Fruit fly (Drosophila melanogaster) whole organism, embryonic: Measurements from ENCODE around the gene Art3.

Experiments
- ATbp ChIP-seq: fragments of 200-800 bp; sonication (Bioruptor generic); optimal IDR thresholded peaks from 2 replicates; lab custom pipeline; 2017; ENCODE audit warnings: missing biosample characterization, mild to moderate bottlenecking, missing genetic modification characterization, missing genetic modification reagents
- Atf-2 ChIP-seq: fragments of 200-800 bp; sonication (Bioruptor generic); optimal IDR thresholded peaks from 2 replicates; lab custom pipeline; 2016; ENCODE audit warnings: missing biosample characterization, missing genetic modification characterization
- BEAF-32 ChIP-seq: fragments of 200-800 bp; sonication (Bioruptor generic); optimal IDR thresholded peaks from 3 replicates; lab custom pipeline; 2017; ENCODE audit warnings: missing biosample characterization, missing genetic modification characterization, mild to moderate bottlenecking, moderate library complexity, missing genetic modification reagents
- Blimp-1 ChIP-seq: fragments of 200-800 bp; sonication (Bioruptor generic); optimal IDR thresholded peaks from 3 replicates; lab custom pipeline; 2018; ENCODE audit warnings: missing biosample characterization, missing genetic modification characterization, mild to moderate bottlenecking, moderate library complexity, missing genetic modification reagents
- CG10147 ChIP-seq: fragments of 200-800 bp; sonication (Bioruptor generic); optimal IDR thresholded peaks from 2 replicates; lab custom pipeline; 2019; ENCODE audit warnings: missing biosample characterization, mild to moderate bottlenecking, missing genetic modification characterization, moderate library complexity
- CG10959 ChIP-seq: fragments of 200-800 bp; sonication (Bioruptor generic); IDR thresholded peaks from 2 replicates; pipeline ENCODE4 v1.3.6; 2022; ENCODE audit warnings: missing biosample characterization, missing genetic modification characterization
- CG15514 ChIP-seq: fragments of 200-800 bp; sonication (Bioruptor generic); optimal IDR thresholded peaks from 3 replicates; lab custom pipeline; 2017; ENCODE audit warnings: missing biosample characterization, missing genetic modification characterization, mild to moderate bottlenecking, moderate library complexity, missing genetic modification reagents
- CG18599 ChIP-seq: fragments of 200-800 bp; sonication (Bioruptor generic); optimal IDR thresholded peaks from 3 replicates; lab custom pipeline; 2017; ENCODE audit warnings: missing biosample characterization, missing genetic modification characterization, mild to moderate bottlenecking, moderate library complexity, missing genetic modification reagents
- CG18764 ChIP-seq: fragments of 200-800 bp; sonication (Bioruptor generic); optimal IDR thresholded peaks from 3 replicates; lab custom pipeline; 2016; ENCODE audit warnings: missing biosample characterization, missing genetic modification characterization
- CG2712 ChIP-seq: fragments of 200-800 bp; optimal IDR thresholded peaks from 3 replicates; lab custom pipeline; 2019; ENCODE audit warnings: missing biosample characterization, mild to moderate bottlenecking, missing genetic modification characterization, moderate library complexity
- CG34224 ChIP-seq: fragments of 200-800 bp; sonication (Bioruptor generic); IDR thresholded peaks from 3 replicates; pipeline ENCODE4 v1.3.6; 2022; ENCODE audit warnings: missing biosample characterization, missing genetic modification characterization; ENCODE audit not compliant: partially characterized antibody
- CG3838 ChIP-seq: fragments of 200-800 bp; sonication (Bioruptor generic); optimal IDR thresholded peaks from 3 replicates; lab custom pipeline; 2016; ENCODE audit warnings: missing biosample characterization, missing genetic modification characterization
- CG43689 ChIP-seq: fragments of 200-800 bp; sonication (Bioruptor generic); IDR thresholded peaks from 2 replicates; pipeline ENCODE4 v1.3.6; 2022; ENCODE audit warnings: missing biosample characterization, missing genetic modification characterization
- CG5180 ChIP-seq: fragments of 200-800 bp; sonication (Bioruptor generic); optimal IDR thresholded peaks from 3 replicates; lab custom pipeline; 2017; ENCODE audit warnings: missing biosample characterization, missing genetic modification characterization, mild to moderate bottlenecking, moderate library complexity, missing genetic modification reagents
- CG7928 ChIP-seq: fragments of 200-800 bp; sonication (Bioruptor generic); optimal IDR thresholded peaks from 2 replicates; lab custom pipeline; 2017; ENCODE audit warnings: missing biosample characterization, mild to moderate bottlenecking, missing genetic modification characterization
- CG8388 ChIP-seq: fragments of 200-800 bp; sonication (Bioruptor generic); optimal IDR thresholded peaks from 2 replicates; lab custom pipeline; 2019; ENCODE audit warnings: missing biosample characterization, mild to moderate bottlenecking, missing genetic modification characterization, moderate library complexity
- CG8765 ChIP-seq: fragments of 200-800 bp; sonication (Bioruptor generic); IDR thresholded peaks from 2 replicates; pipeline ENCODE4 v1.3.6; 2022; ENCODE audit warnings: missing biosample characterization, missing genetic modification characterization
- CTCF ChIP-seq: fragments of 200-800 bp; sonication (Bioruptor generic); optimal IDR thresholded peaks from 2 replicates; lab custom pipeline; 2017; ENCODE audit warnings: missing biosample characterization, mild to moderate bottlenecking, missing genetic modification characterization, moderate library complexity
- CoRest ChIP-seq: fragments of 200-800 bp; sonication (Bioruptor generic); optimal IDR thresholded peaks from 3 replicates; lab custom pipeline; 2018; ENCODE audit warnings: missing biosample characterization, mild to moderate bottlenecking, missing genetic modification characterization, moderate library complexity
- Dip3 ChIP-seq: fragments of 200-800 bp; sonication (Bioruptor generic); optimal IDR thresholded peaks from 3 replicates; lab custom pipeline; 2016; ENCODE audit warnings: missing biosample characterization, missing genetic modification characterization
- Doc3 ChIP-seq: fragments of 200-800 bp; sonication (Bioruptor generic); IDR thresholded peaks from 3 replicates; pipeline ENCODE4 v1.3.6; 2022; ENCODE audit warnings: missing biosample characterization, missing genetic modification characterization; ENCODE audit not compliant: partially characterized antibody
- Dp ChIP-seq: fragments of 200-800 bp; sonication (Bioruptor generic); optimal IDR thresholded peaks from 2 replicates; lab custom pipeline; 2018; ENCODE audit warnings: missing biosample characterization, mild to moderate bottlenecking, missing genetic modification characterization, moderate library complexity
- Ets97D ChIP-seq: fragments of 200-800 bp; sonication (Bioruptor generic); optimal IDR thresholded peaks from 3 replicates; lab custom pipeline; 2016; ENCODE audit warnings: missing biosample characterization, missing genetic modification characterization
- H15 ChIP-seq: fragments of 200-800 bp; sonication (Bioruptor generic); IDR thresholded peaks from 3 replicates; pipeline ENCODE4 v1.3.6; 2022; ENCODE audit warnings: missing biosample characterization, missing genetic modification characterization
- Lhr ChIP-seq: fragments of 200-800 bp; sonication (Bioruptor generic); optimal IDR thresholded peaks from 3 replicates; lab custom pipeline; 2017; ENCODE audit warnings: mild to moderate bottlenecking, missing biosample characterization, missing genetic modification reagents, missing genetic modification characterization
- Lpt ChIP-seq: fragments of >200 bp; optimal IDR thresholded peaks from 2 replicates; lab custom pipeline; 2018; ENCODE audit warnings: missing biosample characterization, missing genetic modification characterization
- MESR4 ChIP-seq: fragments of 200-800 bp; sonication (Bioruptor generic); optimal IDR thresholded peaks from 2 replicates; lab custom pipeline; 2018; ENCODE audit warnings: missing biosample characterization, mild to moderate bottlenecking, missing genetic modification characterization, moderate library complexity
- Mrtf ChIP-seq: fragments of 200-800 bp; sonication (Bioruptor generic); IDR thresholded peaks from 3 replicates; pipeline ENCODE4 v1.3.6; 2022; ENCODE audit warnings: missing biosample characterization, missing genetic modification characterization
- Pdp1 ChIP-seq, 2 experiments: fragments of 200-800 bp; sonication (Bioruptor generic); optimal IDR thresholded peaks; 3 replicates each; lab custom pipeline; 2016; ENCODE audit warnings: missing biosample characterization in 2 of 2, missing genetic modification characterization in 2 of 2, mild to moderate bottlenecking in 1 of 2, moderate library complexity in 1 of 2
- Ravus ChIP-seq: fragments of 200-800 bp; sonication (Bioruptor generic); IDR thresholded peaks from 2 replicates; pipeline ENCODE4 v1.3.6; 2022; ENCODE audit warnings: missing biosample characterization, missing genetic modification characterization
- Rx ChIP-seq: fragments of 200-800 bp; sonication (Bioruptor generic); IDR thresholded peaks from 2 replicates; pipeline ENCODE4 v1.3.6; 2022; ENCODE audit warnings: missing biosample characterization, missing genetic modification characterization
- ara ChIP-seq: fragments of 200-800 bp; sonication (Bioruptor generic); IDR thresholded peaks from 2 replicates; pipeline ENCODE4 v1.3.6; 2022; ENCODE audit warnings: missing biosample characterization, missing genetic modification characterization
- dmrt11E ChIP-seq: fragments of 200-800 bp; sonication (Bioruptor generic); optimal IDR thresholded peaks from 3 replicates; lab custom pipeline; 2018; ENCODE audit warnings: missing biosample characterization, mild to moderate bottlenecking, missing genetic modification characterization, moderate library complexity
- dmrt99B ChIP-seq: fragments of 200-800 bp; sonication (Bioruptor generic); optimal IDR thresholded peaks from 2 replicates; lab custom pipeline; 2018; ENCODE audit warnings: missing biosample characterization, mild to moderate bottlenecking, missing genetic modification characterization, moderate library complexity
- emc ChIP-seq: fragments of 200-800 bp; sonication (Bioruptor generic); optimal IDR thresholded peaks from 2 replicates; lab custom pipeline; 2016; ENCODE audit warnings: missing biosample characterization, missing genetic modification characterization
- ems ChIP-seq: fragments of 200-800 bp; sonication (Bioruptor generic); optimal IDR thresholded peaks from 3 replicates; lab custom pipeline; 2016; ENCODE audit warnings: missing biosample characterization, missing genetic modification characterization
- gcm2 ChIP-seq: fragments of 200-800 bp; sonication (Bioruptor generic); optimal IDR thresholded peaks from 2 replicates; lab custom pipeline; 2016; ENCODE audit warnings: missing biosample characterization, missing genetic modification characterization
- gsb ChIP-seq: fragments of 200-800 bp; sonication (Bioruptor generic); IDR thresholded peaks from 2 replicates; pipeline ENCODE4 v1.3.6; 2022; ENCODE audit warnings: missing biosample characterization, missing genetic modification characterization
- lov ChIP-seq, 2 experiments: fragments of 200-800 bp in 1 of 2; fragments of >200 bp in 1 of 2; sonication (Bioruptor generic) in 1 of 2; IDR thresholded peaks in 1 of 2; optimal IDR thresholded peaks in 1 of 2; 2 replicates in 1 of 2; 3 replicates in 1 of 2; pipeline versions ENCODE4 v1.3.6 to Lab custom; 2017 to 2022; ENCODE audit warnings: missing biosample characterization in 1 of 2, missing genetic modification characterization in 1 of 2
- nau ChIP-seq: fragments of 200-800 bp; sonication (Bioruptor generic); optimal IDR thresholded peaks from 3 replicates; lab custom pipeline; 2017; ENCODE audit warnings: missing biosample characterization, mild to moderate bottlenecking, missing genetic modification characterization, missing genetic modification reagents
- peb ChIP-seq: fragments of 200-800 bp; sonication (Bioruptor generic); IDR thresholded peaks from 2 replicates; pipeline ENCODE4 v1.3.6; 2022; ENCODE audit warnings: missing biosample characterization, missing genetic modification characterization
- pros ChIP-seq: fragments of 200-800 bp; sonication (Bioruptor generic); optimal IDR thresholded peaks from 3 replicates; lab custom pipeline; 2019; ENCODE audit warnings: missing biosample characterization, mild to moderate bottlenecking, missing genetic modification characterization, moderate library complexity
- pzg ChIP-seq: fragments of 200-800 bp; sonication (Bioruptor generic); optimal IDR thresholded peaks from 3 replicates; lab custom pipeline; 2018; ENCODE audit warnings: missing biosample characterization, mild to moderate bottlenecking, missing genetic modification characterization, moderate library complexity
- row ChIP-seq: fragments of 200-800 bp; sonication (Bioruptor generic); IDR thresholded peaks from 3 replicates; pipeline ENCODE4 v1.3.6; 2022; ENCODE audit warnings: missing biosample characterization, missing genetic modification characterization
- schlank ChIP-seq: fragments of 200-800 bp; sonication (Bioruptor generic); optimal IDR thresholded peaks from 2 replicates; lab custom pipeline; 2018; ENCODE audit warnings: missing biosample characterization, mild to moderate bottlenecking, missing genetic modification characterization
- sd ChIP-seq: fragments of 200-800 bp; sonication (Bioruptor generic); optimal IDR thresholded peaks from 3 replicates; lab custom pipeline; 2018; ENCODE audit warnings: missing biosample characterization, mild to moderate bottlenecking, missing genetic modification characterization, moderate library complexity
- tgo ChIP-seq: fragments of 200-800 bp; sonication (Bioruptor generic); IDR thresholded peaks from 3 replicates; pipeline ENCODE4 v1.3.6; 2022; ENCODE audit warnings: missing biosample characterization, missing genetic modification characterization
- tll ChIP-seq, 2 experiments: fragments of 200-800 bp in 1 of 2; fragments of >200 bp in 1 of 2; sonication (Bioruptor generic) in 1 of 2; optimal IDR thresholded peaks; 2 replicates each; lab custom pipeline; 2017 to 2019; ENCODE audit warnings: missing biosample characterization in 2 of 2, missing genetic modification characterization in 2 of 2, mild to moderate bottlenecking in 1 of 2, moderate library complexity in 1 of 2
- trem ChIP-seq: fragments of 200-800 bp; optimal IDR thresholded peaks from 3 replicates; lab custom pipeline; 2019; ENCODE audit warnings: missing biosample characterization, mild to moderate bottlenecking, missing genetic modification characterization, moderate library complexity

Art3 gene

dm6 chr3R:15250454-15250853 is 21.2 kb upstream of the Art3 start (continued):
- TF ChIP-seq ems (GFP tag; lab: Kevin White, UChicago) (peak; percentile 7), dmrt11E (tag; lab: Kevin White, UChicago) (no peak), gcm2 (no peak), CG10959 (GFP tag; lab: Robert Waterston, UW) (no peak), Doc3 (no peak), ATbp (no peak), Dip3 (GFP tag; lab: Kevin White, UChicago) (peak; percentile 34), CG18764 (GFP tag; lab: Kevin White, UChicago) (no peak), emc (GFP tag; lab: Kevin White, UChicago) (no peak), schlank (tag; lab: Kevin White, UChicago) (peak; percentile 56), CG8765 (GFP tag; lab: Robert Waterston, UW) (no peak), Lpt (GFP tag; lab: Kevin White, UChicago) (no peak), Pdp1 (GFP tag; optimal IDR thresholded peaks at IDR 0.05; lab: Kevin White, UChicago) (no peak), peb (GFP tag; lab: Robert Waterston, UW) (no peak; the same call in 1 of the 2 replicates), dmrt99B (tag; lab: Kevin White, UChicago) (no peak), ara (GFP tag; lab: Robert Waterston, UW) (peak; percentile 52), CG18599 (GFP tag; lab: Kevin White, UChicago) (peak; percentile 94), CG43689 (0 out of 2 replicates have a peak, but pooled peaks have one; percentile 29), H15 (GFP tag; lab: Robert Waterston, UW) (peak; percentile 73), nau (GFP tag; lab: Kevin White, UChicago) (no peak), CTCF (GFP tag; lab: Kevin White, UChicago) (no peak), Rx (GFP tag; lab: Robert Waterston, UW) (peak; percentile 52), sd (no peak), lov (optimal IDR thresholded peaks at IDR 0.05; lab: Kevin White, UChicago) (no peak), lov (GFP tag; IDR thresholded peaks at IDR 0.05; lab: Robert Waterston, UW) (no peak), gsb (GFP tag; lab: Robert Waterston, UW) (peak; percentile 57; the same call in 1 of the 2 replicates)
- TF ChIP-seq, all 482 proteins: peak for 188

- peak; percentile 7 for TF ChIP-seq MESR4 (GFP tag; lab: Kevin White, UChicago)
- TF ChIP-seq CG18599 (GFP tag; lab: Kevin White, UChicago): no peak
- TF ChIP-seq Mrtf: no peak
- TF ChIP-seq CG5180 (GFP tag; lab: Kevin White, UChicago): peak; percentile 77
- TF ChIP-seq CG8388: peak; percentile 16
- no peak for TF ChIP-seq Ravus
- peak; percentile 22 for TF ChIP-seq CoRest
- TF ChIP-seq CG2712 (tag; lab: Kevin White, UChicago): peak; percentile 7
- TF ChIP-seq Doc3: no peak
- peak; percentile 18; the same call in 1 of the 3 replicates for TF ChIP-seq row (GFP tag; lab: Robert Waterston, UW)
- TF ChIP-seq Lhr (GFP tag; lab: Kevin White, UChicago): peak; percentile 4
- TF ChIP-seq CG7928 (GFP tag; lab: Kevin White, UChicago): peak; percentile 92
- no peak for TF ChIP-seq Blimp-1 (GFP tag; lab: Kevin White, UChicago)
- TF ChIP-seq BEAF-32 (GFP tag; lab: Kevin White, UChicago): peak; percentile 4
- no peak for TF ChIP-seq CG34224
- TF ChIP-seq pzg: peak; percentile 51
- no peak for TF ChIP-seq CG3838 (GFP tag; lab: Kevin White, UChicago)
- TF ChIP-seq Atf-2 (GFP tag; lab: Kevin White, UChicago): no peak
- no peak for TF ChIP-seq tgo (GFP tag; lab: Robert Waterston, UW)
- TF ChIP-seq pros (GFP tag; lab: Kevin White, UChicago): no peak
- TF ChIP-seq Ets97D (GFP tag; lab: Kevin White, UChicago): peak; percentile 5
- peak; percentile 17 for TF ChIP-seq trem (tag; lab: Kevin White, UChicago)
- TF ChIP-seq Dp (GFP tag; lab: Kevin White, UChicago): peak; percentile 6
- TF ChIP-seq CG15514 (GFP tag; lab: Kevin White, UChicago): peak; percentile 99
- TF ChIP-seq tll (GFP tag; optimal IDR thresholded peaks at IDR 0.05; lab: Kevin White, UChicago): no peak
- TF ChIP-seq CG10147 (GFP tag; lab: Kevin White, UChicago): no peak
These were observed 20.5 kb upstream of the Art3 start, which contains the start of gene CG42404 for dm6 chr3R:15249735-15250134. Gene CG42404, plus strand, starts transcription at chr3R:15250094.
